Worm (Caenorhabditis elegans): ENCODE data around the gene rac-2.
A peak's percentile ranks its signal among the peaks of the same experiment; 100 is the strongest.

rac-2 gene

ce11 chrIV:16335037-16335436 lies 27.0 kb downstream of the rac-2 start, which contains the start of gene srz-38:
TSS of gene srz-38 (plus strand) at chrIV:16335337.
- no peak for TF ChIP-seq daf-8 (GFP tag; IDR thresholded peaks at IDR 0.05)
- TF ChIP-seq T20F7.1 (GFP tag; optimal IDR thresholded peaks at IDR 0.05): no peak
- TF ChIP-seq F10B5.3 (tag; optimal IDR thresholded peaks at IDR 0.05): no peak
- TF ChIP-seq unc-130 (GFP tag; optimal IDR thresholded peaks at IDR 0.05): no peak
- no peak for TF ChIP-seq D1046.2 (GFP tag; IDR thresholded peaks at IDR 0.05)
- no peak for TF ChIP-seq F49E8.2 (tag; optimal IDR thresholded peaks at IDR 0.05; ENCODE audit: borderline replicate concordance)
- no peak for TF ChIP-seq nhr-28 (tag; optimal IDR thresholded peaks at IDR 0.05)
- TF ChIP-seq T26A8.4 (GFP tag; IDR thresholded peaks at IDR 0.05): no peak
- no peak for TF ChIP-seq aly-2 (tag; optimal IDR thresholded peaks at IDR 0.05)
- no peak for TF ChIP-seq zip-2 (tag; optimal IDR thresholded peaks at IDR 0.05)
- no peak for TF ChIP-seq egl-27 (tag; optimal IDR thresholded peaks at IDR 0.05)
- TF ChIP-seq mdt-29 (GFP tag; IDR thresholded peaks at IDR 0.05): no peak
- no peak for TF ChIP-seq vab-7 (GFP tag; IDR thresholded peaks at IDR 0.05)

ce11 chrIV:16336721-16337120 lies 28.7 kb downstream of the rac-2 start, which contains the start of gene C35D6.13:
TSS of gene C35D6.13 (plus strand) at chrIV:16337021.
- TF ChIP-seq zip-11 (GFP tag; IDR thresholded peaks at IDR 0.05): no peak
- no peak for TF ChIP-seq Y75B8A.6 (GFP tag; IDR thresholded peaks at IDR 0.05)
- no peak for TF ChIP-seq zag-1 (tag; optimal IDR thresholded peaks at IDR 0.05)
- no peak for TF ChIP-seq unc-130 (GFP tag; optimal IDR thresholded peaks at IDR 0.05)
- no peak for TF ChIP-seq unc-39 (tag; optimal IDR thresholded peaks at IDR 0.05)
- TF ChIP-seq lin-38 (GFP tag; IDR thresholded peaks at IDR 0.05): no peak
- no peak for TF ChIP-seq T26A8.4 (GFP tag; IDR thresholded peaks at IDR 0.05)
- TF ChIP-seq daf-8 (GFP tag; IDR thresholded peaks at IDR 0.05): no peak
- TF ChIP-seq pha-4 (GFP tag; IDR thresholded peaks at IDR 0.05): no peak
- no peak for TF ChIP-seq pha-4 (tag; optimal IDR thresholded peaks at IDR 0.05)
- TF ChIP-seq spr-1 (tag; optimal IDR thresholded peaks at IDR 0.05): no peak
- TF ChIP-seq arid-1 (GFP tag; conservative IDR thresholded peaks at IDR 0.05): no peak
- no peak for TF ChIP-seq lim-7 (GFP tag; IDR thresholded peaks at IDR 0.05)
- TF ChIP-seq nhr-42 (GFP tag; IDR thresholded peaks at IDR 0.05): no peak
- TF ChIP-seq gei-8 (GFP tag; optimal IDR thresholded peaks at IDR 0.05): no peak
- TF ChIP-seq F44E2.7 (GFP tag; IDR thresholded peaks at IDR 0.05): no peak
- TF ChIP-seq nhr-76 (tag; optimal IDR thresholded peaks at IDR 0.05): no peak
- no peak for TF ChIP-seq ztf-7 (tag; optimal IDR thresholded peaks at IDR 0.05)

- no peak for TF ChIP-seq dmd-8 (GFP tag; IDR thresholded peaks at IDR 0.05)
- peak; percentile 31 for TF ChIP-seq aha-1 (tag)
These were observed 38.5 kb downstream of the rac-2 start, which contains the start of gene C35D6.3 for ce11 chrIV:16346514-16346913. TSS of gene C35D6.3 (plus strand) at chrIV:16346814.

ce11 chrIV:16350690-16351089 lies 42.7 kb downstream of the rac-2 start, which contains the start of gene C35D6.4:
TSS of gene C35D6.4 (plus strand) at chrIV:16350990.
- no peak for TF ChIP-seq lin-39 (tag; optimal IDR thresholded peaks at IDR 0.05)
- no peak for TF ChIP-seq unc-62 (GFP tag; optimal IDR thresholded peaks at IDR 0.05 in 1 of 2)
- TF ChIP-seq unc-62 (tag; optimal IDR thresholded peaks at IDR 0.05): no peak
- TF ChIP-seq skn-1 (tag; optimal IDR thresholded peaks at IDR 0.05): no peak
- TF ChIP-seq madf-5 (GFP tag; IDR thresholded peaks at IDR 0.05): no peak
- TF ChIP-seq jun-1 (tag; optimal IDR thresholded peaks at IDR 0.05): no peak
- TF ChIP-seq unc-130 (GFP tag; optimal IDR thresholded peaks at IDR 0.05): no peak
- TF ChIP-seq aha-1 (tag): no peak
- TF ChIP-seq nhr-102 (tag; optimal IDR thresholded peaks at IDR 0.05): no peak
- TF ChIP-seq nhr-11 (tag; optimal IDR thresholded peaks at IDR 0.05): no peak
- TF ChIP-seq ces-1 (GFP tag; optimal IDR thresholded peaks at IDR 0.05): no peak
- TF ChIP-seq lin-15B (tag; optimal IDR thresholded peaks at IDR 0.05): no peak
- no peak for TF ChIP-seq F37D6.2 (tag; optimal IDR thresholded peaks at IDR 0.05)

All from whole organism, L4 larva.